Worm (Caenorhabditis elegans) whole organism, midembryonic: ENCODE data around the gene C26B9.7.

Experiments used
- T22C8.4 ChIP-seq: fragments of 200-800 bp; sonication (Bioruptor generic); IDR thresholded peaks from 2 replicates; pipeline ENCODE4 v1.3.6; 2022; ENCODE audit warnings: missing genetic modification characterization, missing compliant biosample characterization
- cog-1 ChIP-seq: sonication (generic microtip); optimal IDR thresholded peaks from 2 replicates; lab custom pipeline; 2016; ENCODE audit warnings: missing genetic modification characterization, missing compliant biosample characterization
- flt-1 ChIP-seq: fragments of 200-800 bp; sonication (Bioruptor generic); IDR thresholded peaks from 2 replicates; pipeline ENCODE4 v1.3.6; 2022; ENCODE audit warnings: missing genetic modification characterization, missing compliant biosample characterization
- klf-2 ChIP-seq: fragments of 200-800 bp; sonication (Bioruptor generic); conservative IDR thresholded peaks from 2 replicates; pipeline ENCODE4 v1.3.6; 2022; ENCODE audit warnings: missing genetic modification reagents, missing genetic modification characterization, missing compliant biosample characterization
- med-1 ChIP-seq: sonication (generic microtip); optimal IDR thresholded peaks from 2 replicates; lab custom pipeline; 2017; ENCODE audit warnings: missing genetic modification characterization, mild to moderate bottlenecking, missing compliant biosample characterization, antibody characterized with exemption, missing genetic modification reagents; ENCODE audit not compliant: insufficient read depth
- ref-1 ChIP-seq: fragments of 200-800 bp; sonication (Bioruptor generic); conservative IDR thresholded peaks from 2 replicates; pipeline ENCODE4 v1.3.6; 2022; ENCODE audit warnings: missing genetic modification reagents, missing genetic modification characterization, missing compliant biosample characterization
- tab-1 ChIP-seq: fragments of 200-800 bp; sonication (Bioruptor generic); IDR thresholded peaks from 2 replicates; pipeline ENCODE4 v1.3.6; 2022; ENCODE audit warnings: missing genetic modification characterization, missing compliant biosample characterization
- ztf-23 ChIP-seq: fragments of 200-800 bp; sonication (Bioruptor generic); IDR thresholded peaks from 2 replicates; pipeline ENCODE4 v1.3.6; 2022; ENCODE audit warnings: missing genetic modification reagents, missing genetic modification characterization, missing compliant biosample characterization
- ztf-29 ChIP-seq: fragments of 200-800 bp; sonication (Bioruptor generic); IDR thresholded peaks from 2 replicates; pipeline ENCODE4 v1.3.6; 2022; ENCODE audit warnings: missing genetic modification reagents, missing genetic modification characterization, missing compliant biosample characterization

The C26B9.7 gene

DNA sequence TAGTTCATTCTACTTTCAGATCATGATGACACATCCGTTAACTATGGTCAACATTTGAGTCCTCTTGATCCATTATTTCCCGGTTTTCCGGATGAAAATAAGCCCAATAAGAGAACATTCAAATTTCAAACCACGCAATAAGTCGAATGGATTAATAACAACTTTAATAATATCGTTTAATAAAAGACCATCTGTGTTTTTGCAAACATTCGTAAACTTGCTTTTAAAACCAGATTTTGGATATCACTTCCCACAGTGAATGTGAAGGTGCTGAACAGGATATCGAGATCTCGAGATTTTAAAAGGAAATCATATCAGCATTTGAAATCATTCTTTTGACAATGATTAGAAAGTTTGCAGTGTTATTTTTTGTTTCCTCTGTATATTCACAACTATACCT is at the start of gene C26B9.7:
C26B9.7 (plus strand) TSS at position 301 of the 400 bp plus-strand sequence.
- TF ChIP-seq T22C8.4 (GFP tag; lab: Robert Waterston, UW), result no peak
- TF ChIP-seq med-1, result no peak
- TF ChIP-seq ztf-29 (GFP tag; lab: Robert Waterston, UW), result no peak
- no peak for TF ChIP-seq cog-1 (tag; lab: Kevin White, UChicago)
- TF ChIP-seq flt-1, result no peak
- no peak for TF ChIP-seq tab-1
- no peak for TF ChIP-seq ref-1 (GFP tag; lab: Robert Waterston, UW)

DNA sequence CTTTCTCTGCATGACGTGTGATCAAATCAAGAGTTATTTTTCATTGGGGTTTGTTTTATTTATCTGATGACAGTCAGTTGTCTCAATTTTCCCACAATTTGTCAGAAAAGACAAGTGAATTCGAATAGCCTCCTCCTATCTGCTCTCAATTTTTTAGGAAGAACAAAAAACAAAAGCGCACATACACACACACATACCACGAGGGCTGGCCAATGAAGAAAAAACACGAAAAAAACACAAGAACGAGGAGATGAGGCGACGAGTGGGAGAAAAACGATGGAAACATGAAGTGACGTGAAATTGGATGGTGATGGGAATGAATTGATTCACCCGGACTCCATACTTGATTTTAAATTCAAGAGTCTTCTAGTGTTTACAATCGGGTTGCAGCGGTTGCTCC is 48.2 kb upstream of the C26B9.7 start:
- TF ChIP-seq flt-1 (no peak), ztf-29 (GFP tag; lab: Robert Waterston, UW) (no peak), T22C8.4 (GFP tag; lab: Robert Waterston, UW) (no peak), klf-2 (GFP tag; lab: Robert Waterston, UW) (no peak)

DNA sequence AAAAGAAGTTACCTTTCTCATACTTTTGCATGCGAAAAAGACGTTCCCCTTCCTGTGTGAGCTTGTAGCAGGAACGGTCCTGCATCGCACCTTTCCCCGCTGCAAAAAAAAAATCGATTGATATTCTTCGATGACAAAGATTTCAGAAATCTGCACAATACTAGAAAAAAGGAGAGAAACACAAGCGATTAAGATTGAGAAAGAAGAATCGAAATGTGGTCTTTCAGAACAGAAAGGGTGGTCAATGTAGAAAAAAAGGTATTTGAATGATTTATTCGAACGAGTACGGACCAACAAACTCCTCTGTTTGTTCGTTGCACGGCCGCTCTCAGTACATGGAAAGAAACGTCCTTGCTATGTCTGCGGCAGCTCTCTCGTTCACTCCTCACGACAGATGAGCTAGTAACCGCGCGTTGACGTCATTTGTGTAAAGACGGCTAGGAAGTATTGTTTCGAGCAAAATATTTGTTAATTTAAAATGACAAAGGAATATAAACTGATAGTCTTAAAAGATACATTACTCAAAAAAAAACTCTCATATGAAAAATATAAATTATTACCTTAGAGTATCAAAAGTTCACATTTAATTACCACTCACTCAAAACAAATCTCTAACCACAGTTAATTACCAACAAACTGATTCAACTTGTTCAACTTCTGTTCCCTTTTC is 44.0 kb upstream of the C26B9.7 start, which contains the start of gene ift-81:
ift-81 (plus strand) TSS at position 620 of the 670 bp plus-strand sequence.
- TF ChIP-seq cog-1 (tag; lab: Kevin White, UChicago) (no peak), flt-1 (no peak), klf-2 (GFP tag; lab: Robert Waterston, UW) (no peak), ztf-23 (no peak), ref-1 (GFP tag; lab: Robert Waterston, UW) (no peak), tab-1 (no peak), T22C8.4 (GFP tag; lab: Robert Waterston, UW) (no peak), med-1 (no peak), ztf-29 (GFP tag; lab: Robert Waterston, UW) (no peak)

DNA sequence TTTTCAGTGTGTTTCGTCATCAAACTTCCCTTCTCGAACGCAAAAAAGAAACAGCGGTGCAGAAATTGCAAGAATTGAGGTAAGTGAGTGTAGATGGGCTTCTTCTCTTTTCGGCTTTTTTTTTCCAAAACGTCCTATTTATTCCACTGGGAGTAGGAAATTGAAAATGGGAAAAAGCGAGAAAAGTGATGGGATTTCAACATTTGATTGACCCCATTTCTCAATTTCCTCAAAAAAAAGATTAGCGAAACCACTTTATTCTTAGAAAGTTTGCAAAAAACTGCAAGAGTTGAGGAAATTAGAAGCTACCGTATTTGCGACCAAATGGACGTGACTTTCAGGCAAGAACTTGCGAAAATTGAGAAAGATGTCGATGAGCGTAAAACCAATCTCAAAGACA is 38.6 kb upstream of the C26B9.7 start, which contains the start of gene ags-3:
ags-3 (minus strand) TSS at position 101 of the 400 bp plus-strand sequence.
- TF ChIP-seq flt-1, result no peak
- TF ChIP-seq cog-1 (tag; lab: Kevin White, UChicago), result no peak
- no peak for TF ChIP-seq ztf-23

DNA sequence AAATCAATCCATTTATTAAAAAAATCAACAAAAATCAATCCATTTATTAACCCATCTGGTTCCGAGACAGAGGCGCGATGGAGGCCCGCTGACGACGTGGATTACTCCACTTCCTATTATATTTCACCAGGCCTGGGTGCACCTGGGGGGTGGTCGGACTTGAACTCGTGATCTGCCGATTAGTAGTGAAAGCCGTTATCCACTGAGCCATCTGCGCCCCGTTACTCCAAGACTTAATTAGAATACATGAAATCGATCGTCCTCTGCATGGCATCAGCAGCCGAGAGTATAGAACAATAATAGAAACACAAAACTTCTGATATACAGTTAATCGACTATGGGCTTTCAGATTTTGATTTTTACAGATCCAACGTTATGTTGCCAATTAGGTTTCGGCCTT is 32.5 kb upstream of the C26B9.7 start:
- TF ChIP-seq cog-1 (tag; lab: Kevin White, UChicago), result no peak
- TF ChIP-seq ztf-29 (GFP tag; lab: Robert Waterston, UW), result peak; percentile 40; the same call in 1 of the 2 replicates
- TF ChIP-seq tab-1, result no peak
- no peak for TF ChIP-seq klf-2 (GFP tag; lab: Robert Waterston, UW)
- TF ChIP-seq flt-1, result no peak

DNA sequence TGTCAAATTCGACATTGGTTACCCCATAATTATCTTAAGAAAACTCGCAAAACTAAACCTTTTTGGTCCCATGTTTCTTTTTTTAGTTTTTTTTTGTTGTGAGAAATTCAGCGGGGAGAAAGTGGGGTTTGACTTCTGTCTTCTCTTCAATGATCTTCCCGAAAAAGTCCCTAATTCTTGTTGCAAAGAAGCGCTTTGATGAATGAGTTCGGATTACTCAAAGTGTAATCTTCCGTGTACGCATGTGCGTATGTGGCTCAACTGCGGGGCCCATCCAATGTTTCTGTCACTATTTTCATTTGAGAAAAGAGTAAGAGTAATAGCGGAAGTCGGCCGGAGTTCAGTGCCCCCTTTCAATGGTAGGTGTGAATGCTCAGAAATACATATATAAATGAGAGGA is 30.9 kb upstream of the C26B9.7 start:
- TF ChIP-seq flt-1, result no peak
- TF ChIP-seq klf-2 (GFP tag; lab: Robert Waterston, UW), result no peak
- no peak for TF ChIP-seq med-1
- TF ChIP-seq T22C8.4 (GFP tag; lab: Robert Waterston, UW), result no peak
- no peak for TF ChIP-seq ref-1 (GFP tag; lab: Robert Waterston, UW)
- no peak for TF ChIP-seq tab-1
- no peak for TF ChIP-seq ztf-23

DNA sequence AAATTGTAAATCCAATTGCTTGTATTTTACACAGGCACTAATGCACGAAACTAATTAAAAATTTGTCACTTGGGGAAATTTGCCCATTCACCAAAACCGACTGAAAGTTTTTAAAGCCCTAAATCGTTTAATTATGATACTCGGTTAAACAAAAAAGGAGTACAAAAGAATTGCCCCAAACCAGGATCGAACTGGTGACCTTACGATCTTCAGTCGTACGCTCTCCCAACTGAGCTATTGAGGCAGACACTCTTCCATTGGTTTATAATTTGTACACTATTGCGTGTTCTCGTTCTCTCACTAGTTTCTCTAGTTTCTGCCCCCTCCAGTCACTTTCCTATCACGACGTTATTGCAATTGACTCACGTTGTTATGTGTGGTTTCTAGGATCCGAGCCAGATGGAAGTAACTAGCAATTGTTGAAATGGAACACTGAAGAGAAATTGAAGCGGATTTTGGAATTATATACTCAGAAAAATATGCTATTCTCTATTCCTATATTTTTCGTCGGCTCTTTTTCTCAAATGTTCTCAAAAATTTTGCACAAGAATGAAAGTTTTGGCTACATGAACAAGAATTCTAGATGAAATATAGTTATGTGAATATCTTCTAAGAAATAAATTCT is 22.8 kb upstream of the C26B9.7 start:
- TF ChIP-seq flt-1 (peak; percentile 94), tab-1 (peak; percentile 89), ztf-29 (GFP tag; lab: Robert Waterston, UW) (peak; percentile 72; the same call in 1 of the 2 replicates), klf-2 (GFP tag; lab: Robert Waterston, UW) (peak; percentile 37; the same call in 1 of the 2 replicates), cog-1 (tag; lab: Kevin White, UChicago) (peak; percentile 24), T22C8.4 (GFP tag; lab: Robert Waterston, UW) (peak; percentile 75), ref-1 (GFP tag; lab: Robert Waterston, UW) (peak; percentile 73), ztf-23 (peak; percentile 88), med-1 (peak; percentile 67)

DNA sequence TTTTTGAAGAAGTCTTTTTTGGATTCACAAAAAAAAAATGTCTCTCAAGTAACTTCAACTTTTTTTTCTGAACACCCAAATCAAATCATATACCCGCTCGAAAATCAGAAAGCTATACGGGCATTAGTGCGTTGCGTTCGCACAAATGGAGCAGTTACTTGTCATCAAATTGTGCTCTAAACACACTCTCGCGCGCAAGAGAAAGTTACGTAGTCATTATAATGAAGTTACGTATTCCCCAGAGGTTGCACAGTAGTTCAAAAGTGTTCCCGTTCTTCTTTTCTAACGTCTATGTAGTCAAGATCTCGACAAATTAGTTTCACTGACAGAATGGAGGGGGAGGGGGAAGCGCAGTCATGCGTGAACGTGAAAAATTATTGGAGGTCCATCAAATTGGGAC is 20.5 kb upstream of the C26B9.7 start:
- TF ChIP-seq T22C8.4 (GFP tag; lab: Robert Waterston, UW), result no peak
- no peak for TF ChIP-seq cog-1 (tag; lab: Kevin White, UChicago)
- no peak for TF ChIP-seq ztf-29 (GFP tag; lab: Robert Waterston, UW)
- TF ChIP-seq med-1, result no peak
- TF ChIP-seq ref-1 (GFP tag; lab: Robert Waterston, UW), result no peak
- TF ChIP-seq tab-1, result no peak
- TF ChIP-seq flt-1, result no peak
- TF ChIP-seq klf-2 (GFP tag; lab: Robert Waterston, UW), result no peak
- TF ChIP-seq ztf-23, result no peak

DNA sequence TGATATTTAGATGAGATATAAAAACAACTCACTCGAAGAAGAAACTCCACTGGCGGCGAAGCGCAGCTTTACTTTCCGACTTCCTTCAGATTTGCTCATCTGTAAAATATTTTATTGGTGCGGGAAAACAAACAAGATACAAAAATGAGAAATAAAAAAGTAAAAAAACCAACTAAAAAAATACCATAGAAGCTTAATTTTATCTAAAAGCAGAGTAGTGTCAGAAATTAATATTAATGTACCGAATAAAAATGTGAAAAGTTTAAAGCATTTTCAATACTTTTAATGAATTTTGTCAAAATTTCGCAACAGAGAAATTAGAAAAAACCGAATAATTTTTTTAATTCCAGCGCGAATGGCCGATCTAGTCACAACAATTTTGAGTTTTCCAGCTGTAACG is 18.8 kb upstream of the C26B9.7 start, which contains the start of gene sto-2:
sto-2 (minus strand) TSS at position 101 of the 400 bp plus-strand sequence.
- TF ChIP-seq tab-1 (no peak), ztf-29 (GFP tag; lab: Robert Waterston, UW) (no peak), klf-2 (GFP tag; lab: Robert Waterston, UW) (no peak)

DNA sequence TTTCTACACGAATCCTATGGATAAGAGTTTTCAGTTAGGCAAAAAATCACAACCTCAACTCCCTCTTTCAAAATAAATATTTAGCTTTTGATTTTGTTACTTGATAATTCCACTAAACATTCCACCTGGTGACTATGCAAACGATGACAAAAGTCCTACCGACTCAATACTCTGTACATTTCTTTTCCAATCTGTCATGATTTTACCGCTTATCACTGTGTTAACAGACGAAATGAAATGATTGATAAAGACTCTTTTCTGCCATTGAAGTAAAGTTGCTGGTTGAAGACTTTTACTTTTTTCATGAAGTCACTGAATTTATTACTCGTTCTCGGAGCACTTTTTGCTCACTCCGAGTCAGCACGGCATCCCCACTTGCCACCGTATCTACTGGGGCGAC is 12.9 kb upstream of the C26B9.7 start, which contains the start of gene C26B9.5:
C26B9.5 (plus strand) TSS at position 244 of the 400 bp plus-strand sequence.
- TF ChIP-seq tab-1 (no peak), ztf-29 (GFP tag; lab: Robert Waterston, UW) (no peak), T22C8.4 (GFP tag; lab: Robert Waterston, UW) (no peak), med-1 (no peak), ztf-23 (no peak), klf-2 (GFP tag; lab: Robert Waterston, UW) (no peak), cog-1 (tag; lab: Kevin White, UChicago) (no peak), flt-1 (no peak), ref-1 (GFP tag; lab: Robert Waterston, UW) (no peak)
